Worm (Caenorhabditis elegans) whole organism, L2 larva: ENCODE data around the gene crn-7.

Source experiments
- ama-1 ChIP-seq: fragments of 150-350 bp; optimal IDR thresholded peaks from 2 replicates; lab custom pipeline; 2018; ENCODE audit warnings: inconsistent platforms
- ceh-82 ChIP-seq: fragments of 150-350 bp; optimal IDR thresholded peaks from 2 replicates; lab custom pipeline; 2014; ENCODE audit warnings: missing biosample characterization, missing genetic modification characterization
- egl-27 ChIP-seq: sonication (generic microtip); optimal IDR thresholded peaks from 3 replicates; lab custom pipeline; 2017; ENCODE audit warnings: missing biosample characterization, missing genetic modification reagents, missing genetic modification characterization
- elt-3 ChIP-seq: sonication (generic microtip); optimal IDR thresholded peaks from 2 replicates; lab custom pipeline; 2017; ENCODE audit warnings: missing biosample characterization, missing genetic modification characterization
- nhr-12 ChIP-seq: fragments of 150-350 bp; optimal IDR thresholded peaks from 2 replicates; lab custom pipeline; 2014; ENCODE audit warnings: missing biosample characterization, missing genetic modification characterization
- nhr-6 ChIP-seq: fragments of 150-350 bp; optimal IDR thresholded peaks from 2 replicates; lab custom pipeline; 2014; ENCODE audit warnings: missing biosample characterization, missing genetic modification characterization
- nhr-77 ChIP-seq: fragments of 150-350 bp; optimal IDR thresholded peaks from 2 replicates; lab custom pipeline; 2014; ENCODE audit warnings: missing biosample characterization, missing genetic modification characterization
- sma-9 ChIP-seq, 2 experiments: fragments of 150-350 bp in 1 of 2; sonication (generic microtip) in 1 of 2; optimal IDR thresholded peaks; 2 replicates each; lab custom pipeline; 2014 to 2016; ENCODE audit warnings: missing genetic modification characterization in 2 of 2, mild to moderate bottlenecking in 1 of 2, missing biosample characterization in 1 of 2, missing compliant biosample characterization in 1 of 2, missing genetic modification reagents in 1 of 2, moderate library complexity in 1 of 2
- unc-39 ChIP-seq: fragments of 150-350 bp; optimal IDR thresholded peaks from 2 replicates; lab custom pipeline; 2014; ENCODE audit warnings: missing biosample characterization, missing genetic modification characterization
- unc-62 ChIP-seq: fragments of 150-350 bp; optimal IDR thresholded peaks from 2 replicates; lab custom pipeline; 2014; ENCODE audit warnings: missing biosample characterization, missing genetic modification reagents, missing genetic modification characterization
- ztf-11 ChIP-seq: sonication (generic microtip); optimal IDR thresholded peaks from 2 replicates; lab custom pipeline; 2017; ENCODE audit warnings: missing biosample characterization, missing genetic modification characterization
- ztf-4 ChIP-seq: fragments of 150-350 bp; optimal IDR thresholded peaks from 2 replicates; lab custom pipeline; 2014; ENCODE audit warnings: missing biosample characterization, missing genetic modification characterization

- TF ChIP-seq nhr-6 (no peak), unc-39 (no peak), ztf-4 (tag; lab: Kevin White, UChicago) (no peak), ceh-82 (tag; lab: Kevin White, UChicago) (no peak), egl-27 (tag; lab: Kevin White, UChicago) (no peak), nhr-77 (tag; lab: Kevin White, UChicago) (no peak), ama-1 (lab: Kevin White, UChicago) (no peak), nhr-12 (no peak), unc-62 (no peak), elt-3 (tag; lab: Kevin White, UChicago) (no peak), ztf-11 (tag; lab: Kevin White, UChicago) (no peak), sma-9 (GFP tag; optimal IDR thresholded peaks at IDR 0.05; lab: Kevin White, UChicago) (no peak), sma-9 (tag; optimal IDR thresholded peaks at IDR 0.05; lab: Kevin White, UChicago) (no peak)
Measured at ce11 chrIII:8250007-8250683, 18.2 kb upstream of the crn-7 start, which contains the start of gene knl-1.
